Fruit fly (Drosophila melanogaster) whole organism, prepupa: ENCODE measurements around the gene EloB.

Experiments
- CG6854 ChIP-seq: fragments of 200-800 bp; sonication (Bioruptor generic); optimal IDR thresholded peaks from 2 replicates; lab custom pipeline; 2017; ENCODE audit warnings: missing biosample characterization, mild to moderate bottlenecking, missing genetic modification characterization
- CG8632 ChIP-seq: fragments of 200-800 bp; sonication (Bioruptor generic); optimal IDR thresholded peaks from 3 replicates; lab custom pipeline; 2016; ENCODE audit warnings: missing biosample characterization, missing genetic modification characterization
- Hr4 ChIP-seq: fragments of 200-800 bp; sonication (Bioruptor generic); optimal IDR thresholded peaks from 3 replicates; lab custom pipeline; 2016; ENCODE audit warnings: missing biosample characterization, missing genetic modification characterization
- Lpt ChIP-seq: fragments of 200-800 bp; sonication (Bioruptor generic); optimal IDR thresholded peaks from 3 replicates; lab custom pipeline; 2016; ENCODE audit warnings: missing biosample characterization, missing genetic modification characterization
- achi ChIP-seq: fragments of 200-800 bp; sonication (Bioruptor generic); optimal IDR thresholded peaks from 3 replicates; lab custom pipeline; 2016; ENCODE audit warnings: missing biosample characterization, missing genetic modification characterization
- topi ChIP-seq: fragments of 200-800 bp; sonication (Bioruptor generic); optimal IDR thresholded peaks from 3 replicates; lab custom pipeline; 2016; ENCODE audit warnings: missing biosample characterization, missing genetic modification characterization
- vri ChIP-seq: fragments of 200-800 bp; sonication (Bioruptor generic); optimal IDR thresholded peaks from 3 replicates; lab custom pipeline; 2016; ENCODE audit warnings: missing biosample characterization, mild to moderate bottlenecking, missing genetic modification characterization

DNA sequence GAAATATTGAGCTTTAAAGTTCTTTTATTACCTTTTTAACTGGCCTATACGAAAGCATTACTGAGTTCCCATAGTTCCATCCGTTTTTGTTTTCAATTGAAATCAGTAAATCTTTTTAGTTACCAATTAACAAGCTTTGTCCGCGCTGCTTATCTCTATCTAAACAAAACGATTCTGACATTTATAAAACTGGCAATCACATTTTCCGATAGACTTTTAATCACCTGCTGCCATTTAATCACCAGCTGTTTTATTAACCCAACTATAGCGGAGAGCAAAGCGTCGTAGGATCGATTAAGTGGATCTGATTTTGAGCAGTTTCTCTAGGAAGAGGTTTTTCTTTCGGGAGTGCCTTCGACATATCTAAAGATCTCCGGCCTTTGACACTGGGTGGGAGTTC is 22.9 kb upstream of the EloB start:
- TF ChIP-seq topi: no peak
- TF ChIP-seq vri (GFP tag; lab: Kevin White, UChicago): no peak
- no peak for TF ChIP-seq CG8632
- no peak for TF ChIP-seq CG6854 (GFP tag; lab: Kevin White, UChicago)
- TF ChIP-seq Hr4 (GFP tag; lab: Kevin White, UChicago): no peak
- no peak for TF ChIP-seq achi (GFP tag; lab: Kevin White, UChicago)
- no peak for TF ChIP-seq Lpt (GFP tag; lab: Kevin White, UChicago)
